Fruit fly (Drosophila melanogaster) whole organism, embryonic: ENCODE measurements around the gene Prx5.

Experiments used
- Awh ChIP-seq: fragments of 200-800 bp; sonication (Bioruptor generic); IDR thresholded peaks from 2 replicates; pipeline ENCODE4, ENCODE4 v1.3.6; 2022; ENCODE audit warnings: missing biosample characterization, missing genetic modification characterization
- B-H1 ChIP-seq: fragments of 200-800 bp; sonication (Bioruptor generic); IDR thresholded peaks from 3 replicates; pipeline ENCODE4 v1.3.6; 2022; ENCODE audit warnings: missing biosample characterization, missing genetic modification characterization
- CG12299 ChIP-seq: fragments of 200-800 bp; sonication (Bioruptor generic); optimal IDR thresholded peaks from 2 replicates; lab custom pipeline; 2018; ENCODE audit warnings: missing biosample characterization, mild to moderate bottlenecking, missing genetic modification characterization
- CG14050 ChIP-seq: fragments of 200-800 bp; sonication (Bioruptor generic); IDR thresholded peaks from 3 replicates; pipeline ENCODE4 v1.3.6; 2022; ENCODE audit warnings: missing biosample characterization, missing genetic modification characterization
- CG14860 ChIP-seq: fragments of 200-800 bp; sonication (Bioruptor generic); IDR thresholded peaks from 3 replicates; pipeline ENCODE4 v1.3.6; 2022; ENCODE audit warnings: missing biosample characterization, missing genetic modification characterization; ENCODE audit not compliant: partially characterized antibody
- CG16779 ChIP-seq: fragments of 200-800 bp; sonication (Bioruptor generic); IDR thresholded peaks from 2 replicates; pipeline ENCODE4 v1.3.6; 2022; ENCODE audit warnings: missing biosample characterization, missing genetic modification characterization
- CG16813 ChIP-seq: fragments of 200-800 bp; sonication (Bioruptor generic); IDR thresholded peaks from 3 replicates; pipeline ENCODE4 v1.3.6; 2022; ENCODE audit warnings: missing biosample characterization, missing genetic modification characterization; ENCODE audit not compliant: partially characterized antibody
- CG17186 ChIP-seq: fragments of 200-800 bp; sonication (Bioruptor generic); optimal IDR thresholded peaks from 3 replicates; lab custom pipeline; 2017; ENCODE audit warnings: missing biosample characterization, missing genetic modification reagents, missing genetic modification characterization
- CG17802 ChIP-seq: fragments of 200-800 bp; sonication (Bioruptor generic); optimal IDR thresholded peaks from 2 replicates; lab custom pipeline; 2018; ENCODE audit warnings: missing biosample characterization, mild to moderate bottlenecking, missing genetic modification characterization, moderate library complexity
- CG17829 ChIP-seq: fragments of 200-800 bp; optimal IDR thresholded peaks from 2 replicates; lab custom pipeline; 2019; ENCODE audit warnings: missing biosample characterization, mild to moderate bottlenecking, missing genetic modification characterization, moderate library complexity
- CG18011 ChIP-seq: fragments of 200-800 bp; sonication (Bioruptor generic); optimal IDR thresholded peaks from 2 replicates; lab custom pipeline; 2017; ENCODE audit warnings: missing biosample characterization, missing genetic modification characterization, mild to moderate bottlenecking, moderate library complexity, missing genotype
- CG2199 ChIP-seq: fragments of 200-800 bp; sonication (Bioruptor generic); IDR thresholded peaks from 3 replicates; pipeline ENCODE4 v1.3.6; 2022; ENCODE audit warnings: missing biosample characterization, missing genetic modification characterization
- CG30431 ChIP-seq: fragments of 200-800 bp; sonication (Bioruptor generic); optimal IDR thresholded peaks from 2 replicates; lab custom pipeline; 2017; ENCODE audit warnings: missing biosample characterization, missing genetic modification characterization
- CG32767 ChIP-seq: fragments of 200-800 bp; sonication (Bioruptor generic); IDR thresholded peaks from 2 replicates; pipeline ENCODE4 v1.3.6; 2022; ENCODE audit warnings: missing biosample characterization, missing genetic modification characterization
- CG34224 ChIP-seq: fragments of 200-800 bp; sonication (Bioruptor generic); IDR thresholded peaks from 3 replicates; pipeline ENCODE4 v1.3.6; 2022; ENCODE audit warnings: missing biosample characterization, missing genetic modification characterization; ENCODE audit not compliant: partially characterized antibody
- CG3847 ChIP-seq: fragments of 200-800 bp; sonication (Bioruptor generic); IDR thresholded peaks from 2 replicates; pipeline ENCODE4 v1.3.6; 2022; ENCODE audit warnings: missing biosample characterization, missing genetic modification characterization
- CG43689 ChIP-seq: fragments of 200-800 bp; sonication (Bioruptor generic); IDR thresholded peaks from 2 replicates; pipeline ENCODE4 v1.3.6; 2022; ENCODE audit warnings: missing biosample characterization, missing genetic modification characterization
- CG4707 ChIP-seq: fragments of 200-800 bp; sonication (Bioruptor generic); optimal IDR thresholded peaks from 2 replicates; lab custom pipeline; 2018; ENCODE audit warnings: missing biosample characterization, mild to moderate bottlenecking, missing genetic modification characterization, moderate library complexity
- CG4730 ChIP-seq: fragments of 200-800 bp; sonication (Bioruptor generic); IDR thresholded peaks from 2 replicates; pipeline ENCODE4 v1.3.6; 2022; ENCODE audit warnings: missing biosample characterization, missing genetic modification characterization
- CG8089 ChIP-seq: fragments of 200-800 bp; sonication (Bioruptor generic); optimal IDR thresholded peaks from 3 replicates; lab custom pipeline; 2016; ENCODE audit warnings: missing biosample characterization, missing genetic modification characterization
- CG8765 ChIP-seq: fragments of 200-800 bp; sonication (Bioruptor generic); IDR thresholded peaks from 2 replicates; pipeline ENCODE4 v1.3.6; 2022; ENCODE audit warnings: missing biosample characterization, missing genetic modification characterization
- HLHmδ ChIP-seq: fragments of 200-800 bp; sonication (Bioruptor generic); optimal IDR thresholded peaks from 2 replicates; lab custom pipeline; 2018; ENCODE audit warnings: missing biosample characterization, mild to moderate bottlenecking, missing genetic modification characterization, moderate library complexity
- HmgZ ChIP-seq: fragments of 200-800 bp; sonication (Bioruptor generic); optimal IDR thresholded peaks from 2 replicates; lab custom pipeline; 2018; ENCODE audit warnings: missing biosample characterization, mild to moderate bottlenecking, missing genetic modification characterization
- Hsf ChIP-seq: fragments of 200-800 bp; sonication (Bioruptor generic); optimal IDR thresholded peaks from 3 replicates; lab custom pipeline; 2016; ENCODE audit warnings: missing biosample characterization, missing genetic modification characterization
- MESR4 ChIP-seq: fragments of 200-800 bp; sonication (Bioruptor generic); optimal IDR thresholded peaks from 2 replicates; lab custom pipeline; 2018; ENCODE audit warnings: missing biosample characterization, mild to moderate bottlenecking, missing genetic modification characterization, moderate library complexity
- Max ChIP-seq: fragments of 200-800 bp; sonication (Bioruptor generic); optimal IDR thresholded peaks from 2 replicates; lab custom pipeline; 2016; ENCODE audit warnings: missing biosample characterization, mild to moderate bottlenecking, missing genetic modification characterization
- Med ChIP-seq: fragments of 200-800 bp; sonication (Bioruptor generic); peaks from one replicate; lab custom pipeline; 2016; ENCODE audit warnings: missing biosample characterization, missing genetic modification characterization, mild to moderate bottlenecking, inconsistent platforms, moderate library complexity
- Mrtf ChIP-seq: fragments of 200-800 bp; sonication (Bioruptor generic); IDR thresholded peaks from 3 replicates; pipeline ENCODE4 v1.3.6; 2022; ENCODE audit warnings: missing biosample characterization, missing genetic modification characterization
- Nf-YA ChIP-seq: fragments of 200-800 bp; sonication (Bioruptor generic); IDR thresholded peaks from 2 replicates; pipeline ENCODE4 v1.3.6; 2022; ENCODE audit warnings: missing biosample characterization, missing genetic modification characterization
- Nf-YB ChIP-seq: fragments of 200-800 bp; sonication (Bioruptor generic); optimal IDR thresholded peaks from 3 replicates; lab custom pipeline; 2019; ENCODE audit warnings: missing biosample characterization, mild to moderate bottlenecking, missing genetic modification characterization, moderate library complexity
- Oli ChIP-seq: fragments of 200-800 bp; sonication (Bioruptor generic); optimal IDR thresholded peaks from 2 replicates; lab custom pipeline; 2018; ENCODE audit warnings: missing biosample characterization, mild to moderate bottlenecking, missing genetic modification characterization, moderate library complexity
- Ravus ChIP-seq: fragments of 200-800 bp; sonication (Bioruptor generic); IDR thresholded peaks from 2 replicates; pipeline ENCODE4 v1.3.6; 2022; ENCODE audit warnings: missing biosample characterization, missing genetic modification characterization
- Six4 ChIP-seq: fragments of 200-800 bp; sonication (Bioruptor generic); optimal IDR thresholded peaks from 2 replicates; lab custom pipeline; 2016; ENCODE audit warnings: missing biosample characterization, missing genetic modification characterization
- amos ChIP-seq: fragments of 200-800 bp; sonication (Bioruptor generic); IDR thresholded peaks from 2 replicates; pipeline ENCODE4 v1.3.6; 2022; ENCODE audit warnings: missing biosample characterization, missing genetic modification characterization; ENCODE audit not compliant: partially characterized antibody
- cato ChIP-seq: fragments of 200-800 bp; sonication (Bioruptor generic); optimal IDR thresholded peaks from 2 replicates; lab custom pipeline; 2016; ENCODE audit warnings: missing biosample characterization, missing genetic modification characterization, borderline replicate concordance
- dm ChIP-seq: fragments of 200-800 bp; sonication (Bioruptor generic); optimal IDR thresholded peaks from 3 replicates; lab custom pipeline; 2016; ENCODE audit warnings: missing biosample characterization, missing genetic modification characterization
- ewg ChIP-seq: fragments of 200-800 bp; sonication (Bioruptor generic); optimal IDR thresholded peaks from 3 replicates; lab custom pipeline; 2017; ENCODE audit warnings: mild to moderate bottlenecking, missing biosample characterization, missing genetic modification reagents, missing genetic modification characterization
- insv ChIP-seq, 2 experiments: fragments of 200-800 bp; sonication (Bioruptor generic); optimal IDR thresholded peaks; 3 replicates each; lab custom pipeline; 2016 to 2018; ENCODE audit warnings: missing biosample characterization in 2 of 2, missing genetic modification characterization in 2 of 2
- jumu ChIP-seq: fragments of 200-800 bp; sonication (Bioruptor generic); optimal IDR thresholded peaks from 3 replicates; lab custom pipeline; 2016; ENCODE audit warnings: missing biosample characterization, missing genetic modification characterization
- otp ChIP-seq: fragments of 200-800 bp; sonication (Bioruptor generic); IDR thresholded peaks from 3 replicates; pipeline ENCODE4, ENCODE4 v1.3.6; 2022; ENCODE audit warnings: missing biosample characterization, missing genetic modification characterization
- rib ChIP-seq: fragments of 200-800 bp; sonication (Bioruptor generic); IDR thresholded peaks from 2 replicates; pipeline ENCODE4 v1.3.6; 2022; ENCODE audit warnings: missing biosample characterization, missing genetic modification characterization
- ro ChIP-seq: fragments of 200-800 bp; sonication (Bioruptor generic); IDR thresholded peaks from 2 replicates; pipeline ENCODE4 v1.3.6; 2022; ENCODE audit warnings: missing biosample characterization, missing genetic modification characterization
- scrt ChIP-seq: fragments of 200-800 bp; sonication (Bioruptor generic); optimal IDR thresholded peaks from 2 replicates; lab custom pipeline; 2018; ENCODE audit warnings: missing biosample characterization, mild to moderate bottlenecking, missing genetic modification characterization, moderate library complexity
- seq ChIP-seq: fragments of 200-800 bp; sonication (Bioruptor generic); IDR thresholded peaks from 2 replicates; pipeline ENCODE4 v1.3.6; 2022; ENCODE audit warnings: missing biosample characterization, missing genetic modification characterization
- tio ChIP-seq: fragments of 200-800 bp; sonication (Bioruptor generic); optimal IDR thresholded peaks from 2 replicates; lab custom pipeline; 2017; ENCODE audit warnings: missing biosample characterization, missing genetic modification characterization, inconsistent platforms
- tll ChIP-seq, 2 experiments: fragments of 200-800 bp in 1 of 2; fragments of >200 bp in 1 of 2; sonication (Bioruptor generic) in 1 of 2; optimal IDR thresholded peaks; 2 replicates each; lab custom pipeline; 2017 to 2019; ENCODE audit warnings: missing biosample characterization in 2 of 2, missing genetic modification characterization in 2 of 2, mild to moderate bottlenecking in 1 of 2, moderate library complexity in 1 of 2
- unpg ChIP-seq: fragments of 200-800 bp; sonication (Bioruptor generic); optimal IDR thresholded peaks from 3 replicates; lab custom pipeline; 2018; ENCODE audit warnings: missing biosample characterization, mild to moderate bottlenecking, missing genetic modification characterization, moderate library complexity
- vfl ChIP-seq: fragments of 200-800 bp; sonication (Bioruptor generic); optimal IDR thresholded peaks from 2 replicates; lab custom pipeline; 2016; ENCODE audit warnings: missing biosample characterization, missing genetic modification characterization
- vvl ChIP-seq: fragments of 200-800 bp; sonication (Bioruptor generic); IDR thresholded peaks from 2 replicates; pipeline ENCODE4 v1.3.6; 2022; ENCODE audit warnings: missing biosample characterization, missing genetic modification characterization
- wek ChIP-seq: fragments of 200-800 bp; sonication (Bioruptor generic); optimal IDR thresholded peaks from 3 replicates; lab custom pipeline; 2018; ENCODE audit warnings: missing biosample characterization, mild to moderate bottlenecking, missing genetic modification characterization, moderate library complexity
- zen ChIP-seq: fragments of 200-800 bp; sonication (Bioruptor generic); optimal IDR thresholded peaks from 3 replicates; lab custom pipeline; 2018; ENCODE audit warnings: missing biosample characterization, mild to moderate bottlenecking, missing genetic modification characterization, moderate library complexity

The Prx5 gene

DNA sequence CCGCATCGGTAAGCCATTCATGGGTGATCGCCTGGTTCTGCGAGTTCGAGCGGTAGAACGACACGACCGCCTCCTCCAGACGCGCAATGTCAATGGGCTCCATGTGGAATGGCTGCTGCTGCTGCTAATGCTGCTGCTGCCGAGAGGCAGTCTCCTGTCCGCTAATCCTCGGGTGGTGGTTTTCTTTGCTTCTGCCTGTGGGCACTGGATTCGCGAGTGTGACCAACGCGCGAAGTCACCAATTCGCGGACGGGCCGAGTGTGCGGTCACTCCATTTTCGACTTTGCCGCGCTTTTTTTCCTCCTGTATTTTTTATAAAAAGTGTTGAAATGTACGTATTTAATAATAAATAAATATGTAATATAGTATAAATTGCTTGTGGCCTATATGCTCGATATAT is 16.2 kb upstream of the Prx5 start, which contains the start of gene cdm (continued):
- TF ChIP-seq cato (no peak), CG17829 (tag; lab: Kevin White, UChicago) (no peak), CG34224 (GFP tag; lab: Robert Waterston, UW) (peak; percentile 22; the same call in 1 of the 3 replicates), vvl (GFP tag; lab: Robert Waterston, UW) (no peak), seq (GFP tag; lab: Robert Waterston, UW) (peak; percentile 42; the same call in 1 of the 2 replicates), CG4707 (GFP tag; lab: Kevin White, UChicago) (no peak), vfl (no peak), rib (GFP tag; lab: Robert Waterston, UW) (peak; percentile 3; the same call in 1 of the 2 replicates), ewg (peak; percentile 62), HLHmδ (no peak), Oli (no peak), CG8765 (no peak), dm (GFP tag; lab: Kevin White, UChicago) (no peak), Max (GFP tag; lab: Kevin White, UChicago) (no peak), CG14860 (GFP tag; lab: Robert Waterston, UW) (no peak), CG12299 (tag; lab: Kevin White, UChicago) (no peak), CG4730 (GFP tag; lab: Robert Waterston, UW) (no peak), MESR4 (GFP tag; lab: Kevin White, UChicago) (peak; percentile 94), tll (GFP tag; optimal IDR thresholded peaks at IDR 0.05; lab: Kevin White, UChicago) (no peak), Awh (GFP tag; lab: Robert Waterston, UW) (no peak), CG17186 (GFP tag; lab: Kevin White, UChicago) (peak; percentile 19), CG17802 (no peak), scrt (GFP tag; lab: Kevin White, UChicago) (no peak), CG8089 (GFP tag; lab: Kevin White, UChicago) (no peak), CG32767 (GFP tag; lab: Robert Waterston, UW) (no peak), CG14050 (GFP tag; lab: Robert Waterston, UW) (no peak), ro (GFP tag; lab: Robert Waterston, UW) (no peak), wek (GFP tag; lab: Kevin White, UChicago) (no peak), Six4 (GFP tag; lab: Kevin White, UChicago) (no peak), Mrtf (GFP tag; lab: Robert Waterston, UW) (no peak), otp (GFP tag; lab: Robert Waterston, UW) (no peak), Hsf (GFP tag; lab: Kevin White, UChicago) (no peak), CG18011 (no peak), insv (GFP tag; optimal IDR thresholded peaks at IDR 0.05; lab: Kevin White, UChicago) (no peak), amos (GFP tag; lab: Robert Waterston, UW) (0 out of 2 replicates have a peak, but pooled peaks have one; percentile 3), unpg (GFP tag; lab: Kevin White, UChicago) (no peak), HmgZ (peak; percentile 4), Nf-YB (GFP tag; lab: Kevin White, UChicago) (no peak), zen (no peak), tio (no peak), Ravus (GFP tag; lab: Robert Waterston, UW) (no peak), CG3847 (GFP tag; lab: Robert Waterston, UW) (no peak; the same call in 1 of the 2 replicates), CG30431 (GFP tag; lab: Kevin White, UChicago) (no peak), Nf-YA (GFP tag; lab: Robert Waterston, UW) (no peak), CG16779 (GFP tag; lab: Robert Waterston, UW) (no peak), B-H1 (GFP tag; lab: Robert Waterston, UW) (no peak), CG16813 (GFP tag; lab: Robert Waterston, UW) (no peak), CG2199 (0 out of 3 replicates have a peak, but pooled peaks have one; percentile 37), CG43689 (no peak), jumu (GFP tag; lab: Kevin White, UChicago) (no peak), Med (GFP tag; lab: Kevin White, UChicago) (peak; percentile 80)
